Fruit fly (Drosophila melanogaster) whole organism, wandering third instar larva: ENCODE measurements around the gene CG11638.

Source experiments
- Abd-B ChIP-seq: fragments of >200 bp; optimal IDR thresholded peaks from 2 replicates; lab custom pipeline; 2017; ENCODE audit warnings: missing biosample characterization, missing genetic modification characterization
- CG32264 ChIP-seq: fragments of 200-800 bp; sonication (Bioruptor generic); optimal IDR thresholded peaks from 2 replicates; lab custom pipeline; 2016; ENCODE audit warnings: missing biosample characterization, missing genetic modification characterization
- CG9705 ChIP-seq: fragments of 200-800 bp; sonication (Bioruptor generic); optimal IDR thresholded peaks from 2 replicates; lab custom pipeline; 2018; ENCODE audit warnings: missing biosample characterization, mild to moderate bottlenecking, missing genetic modification characterization
- CrebA ChIP-seq: fragments of 200-800 bp; sonication (Bioruptor generic); optimal IDR thresholded peaks from 2 replicates; lab custom pipeline; 2016; ENCODE audit warnings: missing biosample characterization, mild to moderate bottlenecking, missing genetic modification characterization, borderline replicate concordance
- Dfd ChIP-seq: fragments of >200 bp; optimal IDR thresholded peaks from 2 replicates; lab custom pipeline; 2017; ENCODE audit warnings: missing biosample characterization, missing genetic modification characterization
- Dif ChIP-seq: fragments of 200-275, 200-300 bp; sonication (Bioruptor generic); optimal IDR thresholded peaks from 2 replicates; lab custom pipeline; 2018; ENCODE audit warnings: missing biosample characterization, missing genetic modification characterization; ENCODE audit not compliant: partially characterized antibody
- GATAd ChIP-seq: sonication (Bioruptor generic); optimal IDR thresholded peaks from 2 replicates; lab custom pipeline; 2016; ENCODE audit warnings: missing biosample characterization, missing genetic modification characterization
- HLH106 ChIP-seq: fragments of 200-800 bp; optimal IDR thresholded peaks from 3 replicates; lab custom pipeline; 2019; ENCODE audit warnings: missing biosample characterization, mild to moderate bottlenecking, missing genetic modification characterization, moderate library complexity
- Hnf4 ChIP-seq: fragments of 200-800 bp; sonication (Bioruptor generic); optimal IDR thresholded peaks from 2 replicates; lab custom pipeline; 2016; ENCODE audit warnings: missing biosample characterization, mild to moderate bottlenecking, missing genetic modification characterization
- Hr78 ChIP-seq: fragments of >200 bp; optimal IDR thresholded peaks from 2 replicates; lab custom pipeline; 2017; ENCODE audit warnings: missing biosample characterization, missing genetic modification characterization
- Hr83 ChIP-seq: fragments of 200-300 bp; sonication (Bioruptor generic); optimal IDR thresholded peaks from 2 replicates; lab custom pipeline; 2016; ENCODE audit warnings: missing biosample characterization, mild to moderate bottlenecking, missing genetic modification characterization, moderate library complexity; ENCODE audit not compliant: poor library complexity, severe bottlenecking
- Jra ChIP-seq: sonication (Bioruptor generic); optimal IDR thresholded peaks from 2 replicates; lab custom pipeline; 2016; ENCODE audit warnings: missing biosample characterization, missing genetic modification characterization
- Mio ChIP-seq: sonication (Bioruptor generic); optimal IDR thresholded peaks from 2 replicates; lab custom pipeline; 2016; ENCODE audit warnings: missing biosample characterization, missing genetic modification characterization
- Myc ChIP-seq: fragments of >200 bp; optimal IDR thresholded peaks from 2 replicates; lab custom pipeline; 2017
- N ChIP-seq: fragments of >200 bp; optimal IDR thresholded peaks from 2 replicates; lab custom pipeline; 2018; ENCODE audit warnings: missing biosample characterization, missing external identifiers, missing genetic modification characterization
- OdsH ChIP-seq: fragments of 200-800 bp; sonication (Bioruptor generic); optimal IDR thresholded peaks from 2 replicates; lab custom pipeline; 2016; ENCODE audit warnings: missing biosample characterization, mild to moderate bottlenecking, missing genetic modification characterization
- Rel ChIP-seq, 2 experiments: fragments of 200-800 bp; sonication (Bioruptor generic) in 1 of 2; optimal IDR thresholded peaks; 2 replicates in 1 of 2; 3 replicates in 1 of 2; lab custom pipeline; 2016 to 2019; ENCODE audit warnings: mild to moderate bottlenecking in 2 of 2, missing biosample characterization in 2 of 2, missing genetic modification characterization in 2 of 2, moderate library complexity in 1 of 2
- Sp1 ChIP-seq: fragments of 200-800 bp; sonication (Bioruptor generic); optimal IDR thresholded peaks from 3 replicates; lab custom pipeline; 2019; ENCODE audit warnings: missing biosample characterization, mild to moderate bottlenecking, missing genetic modification characterization, moderate library complexity
- Vsx2 ChIP-seq: fragments of 200-300, 225-300 bp; sonication (Bioruptor generic); optimal IDR thresholded peaks from 2 replicates; lab custom pipeline; 2018; ENCODE audit warnings: missing biosample characterization, missing genetic modification characterization; ENCODE audit not compliant: partially characterized antibody
- br ChIP-seq: fragments of 200-800 bp; sonication (Bioruptor generic); optimal IDR thresholded peaks from 2 replicates; lab custom pipeline; 2016; ENCODE audit warnings: missing biosample characterization, missing genetic modification characterization
- brk ChIP-seq: fragments of 200-800 bp; sonication (Bioruptor generic); optimal IDR thresholded peaks from 2 replicates; lab custom pipeline; 2016; ENCODE audit warnings: missing biosample characterization, mild to moderate bottlenecking, missing genetic modification characterization
- dl ChIP-seq, 2 experiments: fragments of 175-275, 200-275 bp in 1 of 2; fragments of 200-275 bp in 1 of 2; sonication (Bioruptor generic); optimal IDR thresholded peaks; lab custom pipeline; 2018; ENCODE audit warnings: mild to moderate bottlenecking in 2 of 2, missing biosample characterization in 2 of 2, missing genetic modification characterization in 2 of 2, moderate library complexity in 2 of 2; ENCODE audit not compliant: partially characterized antibody in 2 of 2, insufficient read depth in 1 of 2
- dmrt93B ChIP-seq: fragments of 200-800 bp; sonication (Bioruptor generic); optimal IDR thresholded peaks from 2 replicates; lab custom pipeline; 2018; ENCODE audit warnings: missing biosample characterization, mild to moderate bottlenecking, missing genetic modification characterization
- dsf ChIP-seq: sonication (Bioruptor generic); optimal IDR thresholded peaks from 2 replicates; lab custom pipeline; 2016; ENCODE audit warnings: missing biosample characterization, missing genetic modification characterization, borderline replicate concordance
- ey ChIP-seq: fragments of 200-800 bp; sonication (Bioruptor generic); optimal IDR thresholded peaks from 2 replicates; lab custom pipeline; 2016; ENCODE audit warnings: missing biosample characterization, missing genetic modification characterization
- foxo ChIP-seq, 2 experiments: fragments of 200-800 bp; sonication (Bioruptor generic); optimal IDR thresholded peaks; 2 replicates in 1 of 2; 3 replicates in 1 of 2; lab custom pipeline; 2016 to 2017; ENCODE audit warnings: missing biosample characterization in 2 of 2, missing genetic modification characterization in 2 of 2
- fru ChIP-seq: fragments of 200-800 bp; sonication (Bioruptor generic); optimal IDR thresholded peaks from 3 replicates; lab custom pipeline; 2016; ENCODE audit warnings: missing biosample characterization, mild to moderate bottlenecking, missing genetic modification characterization
- h ChIP-seq: fragments of 200-800 bp; sonication (Bioruptor generic); optimal IDR thresholded peaks from 3 replicates; lab custom pipeline; 2016; ENCODE audit warnings: missing biosample characterization, mild to moderate bottlenecking, missing genetic modification characterization
- jim ChIP-seq: fragments of 175-275, 200-325 bp; sonication (Bioruptor generic); optimal IDR thresholded peaks from 2 replicates; lab custom pipeline; 2016; ENCODE audit warnings: missing biosample characterization, mild to moderate bottlenecking, missing genetic modification characterization
- lola ChIP-seq: fragments of >200 bp; optimal IDR thresholded peaks from 2 replicates; lab custom pipeline; 2017; ENCODE audit warnings: missing biosample characterization, missing genetic modification characterization
- pan ChIP-seq: fragments of >200 bp; optimal IDR thresholded peaks from 2 replicates; lab custom pipeline; 2017
- psq ChIP-seq: fragments of 200-800 bp; sonication (Bioruptor generic); optimal IDR thresholded peaks from 3 replicates; lab custom pipeline; 2017; ENCODE audit warnings: missing biosample characterization, mild to moderate bottlenecking, missing genetic modification characterization, moderate library complexity
- rgr ChIP-seq: fragments of 200-800 bp; sonication (Bioruptor generic); optimal IDR thresholded peaks from 3 replicates; lab custom pipeline; 2016; ENCODE audit warnings: missing biosample characterization, mild to moderate bottlenecking, missing genetic modification characterization
- sage ChIP-seq: fragments of 200-800 bp; sonication (Bioruptor generic); optimal IDR thresholded peaks from 2 replicates; lab custom pipeline; 2016; ENCODE audit warnings: missing biosample characterization, mild to moderate bottlenecking, missing genetic modification characterization
- sv ChIP-seq: fragments of 200-800 bp; sonication (Bioruptor generic); optimal IDR thresholded peaks from 3 replicates; lab custom pipeline; 2016; ENCODE audit warnings: missing biosample characterization, missing genetic modification characterization
- tai ChIP-seq: sonication (Bioruptor generic); optimal IDR thresholded peaks from 2 replicates; lab custom pipeline; 2016; ENCODE audit warnings: missing biosample characterization, missing genetic modification characterization
- usp ChIP-seq: fragments of >200 bp; optimal IDR thresholded peaks from 2 replicates; lab custom pipeline; 2017; ENCODE audit warnings: missing biosample characterization, missing genetic modification characterization
- woc ChIP-seq: sonication (Bioruptor generic); optimal IDR thresholded peaks from 2 replicates; lab custom pipeline; 2016; ENCODE audit warnings: missing biosample characterization, mild to moderate bottlenecking, missing genetic modification characterization

The CG11638 gene

dm6 chrX:1041407-1042038, 15.0 kb upstream of the CG11638 start:
- TF ChIP-seq N (GFP tag; lab: Kevin White, UChicago) (no peak), Dif (GFP tag; lab: Kevin White, UChicago) (no peak), Myc (lab: Kevin White, UChicago) (peak; percentile 33), Hr78 (GFP tag; lab: Kevin White, UChicago) (no peak), Abd-B (GFP tag; lab: Kevin White, UChicago) (no peak), CrebA (GFP tag; lab: Kevin White, UChicago) (no peak), sv (GFP tag; lab: Kevin White, UChicago) (no peak), CG9705 (GFP tag; lab: Kevin White, UChicago) (no peak), psq (no peak), usp (GFP tag; lab: Kevin White, UChicago) (no peak), Rel (GFP tag; optimal IDR thresholded peaks at IDR 0.05; lab: Kevin White, UChicago) (no peak), Rel (tag; optimal IDR thresholded peaks at IDR 0.05; lab: Kevin White, UChicago) (no peak), fru (peak; percentile 35), h (GFP tag; lab: Kevin White, UChicago) (peak; percentile 40), Vsx2 (GFP tag; lab: Kevin White, UChicago) (no peak), Dfd (GFP tag; lab: Kevin White, UChicago) (no peak), dsf (GFP tag; lab: Kevin White, UChicago) (no peak), foxo (GFP tag; optimal IDR thresholded peaks at IDR 0.05; lab: Kevin White, UChicago) (peak in 1 of 2 experiments; percentile 52), br (no peak), rgr (GFP tag; lab: Kevin White, UChicago) (peak; percentile 23), lola (GFP tag; lab: Kevin White, UChicago) (no peak), Hr83 (GFP tag; lab: Kevin White, UChicago) (no peak), CG32264 (no peak), GATAd (GFP tag; lab: Kevin White, UChicago) (no peak), Jra (peak; percentile 17), dl (GFP tag; optimal IDR thresholded peaks at IDR 0.05; lab: Kevin White, UChicago; ENCODE audit: insufficient read depth in 1 of 2, partially characterized antibody in 2 of 2) (no peak), Mio (GFP tag; lab: Kevin White, UChicago) (no peak), Sp1 (no peak), sage (GFP tag; lab: Kevin White, UChicago) (no peak), pan (lab: Kevin White, UChicago) (no peak), Hnf4 (GFP tag; lab: Kevin White, UChicago) (no peak), HLH106 (tag; lab: Kevin White, UChicago) (no peak), OdsH (GFP tag; lab: Kevin White, UChicago) (peak; percentile 40), ey (GFP tag; lab: Kevin White, UChicago) (peak; percentile 31), woc (GFP tag; lab: Kevin White, UChicago) (no peak), jim (GFP tag; lab: Kevin White, UChicago) (no peak), dmrt93B (no peak), tai (GFP tag; lab: Kevin White, UChicago) (no peak), brk (no peak)

- TF ChIP-seq GATAd (GFP tag; lab: Kevin White, UChicago), result peak; percentile 21
- peak; percentile 91 for TF ChIP-seq Hr83 (GFP tag; lab: Kevin White, UChicago)
- TF ChIP-seq Myc (lab: Kevin White, UChicago), result peak; percentile 8
- peak; percentile 7 for TF ChIP-seq OdsH (GFP tag; lab: Kevin White, UChicago)
- TF ChIP-seq lola (GFP tag; lab: Kevin White, UChicago), result no peak
- no peak for TF ChIP-seq usp (GFP tag; lab: Kevin White, UChicago)
- TF ChIP-seq h (GFP tag; lab: Kevin White, UChicago), result peak; percentile 33
- peak; percentile 10 for TF ChIP-seq br
- TF ChIP-seq dmrt93B, result no peak
- TF ChIP-seq rgr (GFP tag; lab: Kevin White, UChicago), result peak; percentile 47
- peak in 1 of 2 experiments; percentile 53 for TF ChIP-seq foxo (GFP tag; optimal IDR thresholded peaks at IDR 0.05; lab: Kevin White, UChicago)
- TF ChIP-seq HLH106 (tag; lab: Kevin White, UChicago), result peak; percentile 10
These were observed 6.6 kb upstream of the CG11638 start for dm6 chrX:1033066-1033465.
